Worm (Caenorhabditis elegans) whole organism, mixed stage, embryonic: ENCODE results near the gene F08B12.4.

Experiments used
- nhr-12 ChIP-seq: fragments of 150-350 bp; optimal IDR thresholded peaks from 2 replicates; lab custom pipeline; 2014; ENCODE audit warnings: missing biosample characterization, missing genetic modification characterization
- nhr-76 ChIP-seq: sonication (generic microtip); optimal IDR thresholded peaks from 2 replicates; lab custom pipeline; 2017; ENCODE audit warnings: missing biosample characterization, missing genetic modification characterization
- pha-4 ChIP-seq: fragments of 150-350 bp; optimal IDR thresholded peaks from 2 replicates; lab custom pipeline; 2018; ENCODE audit warnings: missing biosample characterization, missing genetic modification reagents, missing genetic modification characterization
- snpc-4 ChIP-seq: fragments of 150-350 bp; optimal IDR thresholded peaks from 2 replicates; lab custom pipeline; 2014; ENCODE audit warnings: missing biosample characterization, missing genetic modification characterization
- unc-62 ChIP-seq: fragments of 150-350 bp; optimal IDR thresholded peaks from 2 replicates; lab custom pipeline; 2014; ENCODE audit warnings: missing biosample characterization, missing genetic modification reagents, missing genetic modification characterization

DNA sequence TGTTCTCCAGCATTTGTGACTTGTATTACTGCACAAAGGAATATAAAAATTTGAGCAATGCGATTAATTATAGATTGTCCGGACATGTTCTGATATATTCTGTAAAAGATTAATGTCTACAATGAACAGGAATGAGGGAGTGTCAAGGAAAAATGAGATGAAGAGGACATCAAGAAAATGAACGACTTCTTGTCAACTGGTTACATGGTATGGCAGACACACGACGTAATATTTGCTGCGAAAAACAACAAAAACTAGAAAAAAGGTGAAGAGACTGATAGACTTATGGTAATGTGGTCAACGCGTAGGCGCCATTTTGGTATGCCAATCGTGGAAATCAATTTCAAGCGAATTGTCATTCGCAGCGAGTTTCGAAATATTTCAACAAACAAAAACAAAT is 39.0 kb upstream of the F08B12.4 start, which contains the start of gene igeg-2:
- TF ChIP-seq pha-4 (no peak), nhr-12 (tag; lab: Kevin White, UChicago) (no peak), snpc-4 (tag; lab: Kevin White, UChicago) (no peak), unc-62 (GFP tag; lab: Kevin White, UChicago) (no peak), nhr-76 (no peak)
